Fruit fly (Drosophila melanogaster) whole organism, embryonic: ENCODE results near the gene CG42399.

Experiments used
- Abd-B ChIP-seq: fragments of 200-800 bp; sonication (Bioruptor generic); optimal IDR thresholded peaks from 2 replicates; lab custom pipeline; 2018; ENCODE audit warnings: missing biosample characterization, mild to moderate bottlenecking, missing genetic modification characterization, moderate library complexity
- BEAF-32 ChIP-seq: fragments of 200-800 bp; sonication (Bioruptor generic); optimal IDR thresholded peaks from 3 replicates; lab custom pipeline; 2017; ENCODE audit warnings: missing biosample characterization, missing genetic modification characterization, mild to moderate bottlenecking, moderate library complexity, missing genetic modification reagents
- Bgb ChIP-seq: fragments of 200-800 bp; sonication (Bioruptor generic); IDR thresholded peaks from 2 replicates; pipeline ENCODE4 v1.3.6; 2022; ENCODE audit warnings: missing biosample characterization, missing genetic modification characterization; ENCODE audit not compliant: partially characterized antibody
- CG10431 ChIP-seq: fragments of 200-800 bp; sonication (Bioruptor generic); optimal IDR thresholded peaks from 3 replicates; lab custom pipeline; 2018; ENCODE audit warnings: missing biosample characterization, mild to moderate bottlenecking, missing genetic modification characterization
- CG10462 ChIP-seq: fragments of 200-800 bp; sonication (Bioruptor generic); optimal IDR thresholded peaks from 2 replicates; lab custom pipeline; 2016; ENCODE audit warnings: missing biosample characterization, missing genetic modification characterization
- CG10979 ChIP-seq: fragments of 200-800 bp; sonication (Bioruptor generic); optimal IDR thresholded peaks from 2 replicates; lab custom pipeline; 2018; ENCODE audit warnings: missing biosample characterization, mild to moderate bottlenecking, missing genetic modification characterization, moderate library complexity
- CG11695 ChIP-seq: fragments of 200-800 bp; sonication (Bioruptor generic); IDR thresholded peaks from 3 replicates; pipeline ENCODE4 v1.3.6; 2022; ENCODE audit warnings: missing biosample characterization, missing genetic modification characterization
- CG13287 ChIP-seq: fragments of 200-800 bp; sonication (Bioruptor generic); IDR thresholded peaks from 2 replicates; pipeline ENCODE4 v1.3.6; 2022; ENCODE audit warnings: missing biosample characterization, missing genetic modification characterization; ENCODE audit not compliant: partially characterized antibody
- CG14014 ChIP-seq: fragments of 200-800 bp; sonication (Bioruptor generic); IDR thresholded peaks from 2 replicates; pipeline ENCODE4 v1.3.6; 2022; ENCODE audit warnings: missing biosample characterization, missing genetic modification characterization
- CG15601 ChIP-seq: fragments of 200-800 bp; sonication (Bioruptor generic); optimal IDR thresholded peaks from 3 replicates; lab custom pipeline; 2019; ENCODE audit warnings: missing biosample characterization, mild to moderate bottlenecking, missing genetic modification characterization, moderate library complexity
- CG17328 ChIP-seq: fragments of 200-800 bp; sonication (Bioruptor generic); IDR thresholded peaks from 2 replicates; pipeline ENCODE4 v1.3.6; 2022; ENCODE audit warnings: missing biosample characterization, missing genetic modification characterization
- CG17385 ChIP-seq: fragments of 200-800 bp; sonication (Bioruptor generic); optimal IDR thresholded peaks from 3 replicates; lab custom pipeline; 2018; ENCODE audit warnings: missing biosample characterization, mild to moderate bottlenecking, missing genetic modification characterization
- CG17802 ChIP-seq: fragments of 200-800 bp; sonication (Bioruptor generic); optimal IDR thresholded peaks from 2 replicates; lab custom pipeline; 2018; ENCODE audit warnings: missing biosample characterization, mild to moderate bottlenecking, missing genetic modification characterization, moderate library complexity
- CG17829 ChIP-seq: fragments of 200-800 bp; optimal IDR thresholded peaks from 2 replicates; lab custom pipeline; 2019; ENCODE audit warnings: missing biosample characterization, mild to moderate bottlenecking, missing genetic modification characterization, moderate library complexity
- CG18262 ChIP-seq: fragments of 200-800 bp; optimal IDR thresholded peaks from 3 replicates; lab custom pipeline; 2019; ENCODE audit warnings: missing biosample characterization, mild to moderate bottlenecking, missing genetic modification characterization, moderate library complexity
- CG32767 ChIP-seq: fragments of 200-800 bp; sonication (Bioruptor generic); IDR thresholded peaks from 2 replicates; pipeline ENCODE4 v1.3.6; 2022; ENCODE audit warnings: missing biosample characterization, missing genetic modification characterization
- CG4617 ChIP-seq: fragments of 200-800 bp; sonication (Bioruptor generic); optimal IDR thresholded peaks from 3 replicates; lab custom pipeline; 2016; ENCODE audit warnings: missing biosample characterization, missing genetic modification characterization, borderline replicate concordance
- CG7928 ChIP-seq: fragments of 200-800 bp; sonication (Bioruptor generic); optimal IDR thresholded peaks from 2 replicates; lab custom pipeline; 2017; ENCODE audit warnings: missing biosample characterization, mild to moderate bottlenecking, missing genetic modification characterization
- CG8281 ChIP-seq: fragments of 200-800 bp; sonication (Bioruptor generic); optimal IDR thresholded peaks from 2 replicates; lab custom pipeline; 2018; ENCODE audit warnings: missing biosample characterization, mild to moderate bottlenecking, missing genetic modification characterization, moderate library complexity
- CG8478 ChIP-seq: fragments of >200 bp; optimal IDR thresholded peaks from 2 replicates; lab custom pipeline; 2018
- CTCF ChIP-seq: fragments of 200-800 bp; sonication (Bioruptor generic); optimal IDR thresholded peaks from 2 replicates; lab custom pipeline; 2017; ENCODE audit warnings: missing biosample characterization, mild to moderate bottlenecking, missing genetic modification characterization, moderate library complexity
- CrebB ChIP-seq: fragments of 200-800 bp; sonication (Bioruptor generic); optimal IDR thresholded peaks from 3 replicates; lab custom pipeline; 2018; ENCODE audit warnings: missing biosample characterization, mild to moderate bottlenecking, missing genetic modification characterization
- Dll ChIP-seq: fragments of 200-800 bp; sonication (Bioruptor generic); IDR thresholded peaks from 4 replicates; pipeline ENCODE4 v1.3.6; 2022; ENCODE audit warnings: missing biosample characterization, missing genetic modification characterization; ENCODE audit not compliant: partially characterized antibody
- Gsc ChIP-seq: fragments of 200-800 bp; sonication (Bioruptor generic); IDR thresholded peaks from 2 replicates; pipeline ENCODE4 v1.3.6; 2022; ENCODE audit warnings: missing biosample characterization, missing genetic modification characterization
- Hr51 ChIP-seq, 2 experiments: fragments of 200-800 bp; sonication (Bioruptor generic); optimal IDR thresholded peaks; 2 replicates in 1 of 2; 3 replicates in 1 of 2; lab custom pipeline; 2016 to 2018; ENCODE audit warnings: missing biosample characterization in 2 of 2, missing genetic modification characterization in 2 of 2, mild to moderate bottlenecking in 1 of 2, moderate library complexity in 1 of 2
- NFAT ChIP-seq: fragments of 200-800 bp; sonication (Bioruptor generic); IDR thresholded peaks from 2 replicates; pipeline ENCODE4 v1.3.6; 2022; ENCODE audit warnings: missing biosample characterization, missing genetic modification characterization
- PHDP ChIP-seq: fragments of 200-800 bp; sonication (Bioruptor generic); optimal IDR thresholded peaks from 3 replicates; lab custom pipeline; 2018; ENCODE audit warnings: missing biosample characterization, mild to moderate bottlenecking, missing genetic modification characterization, moderate library complexity
- Pdp1 ChIP-seq, 2 experiments: fragments of 200-800 bp; sonication (Bioruptor generic); optimal IDR thresholded peaks; 3 replicates each; lab custom pipeline; 2016; ENCODE audit warnings: missing biosample characterization in 2 of 2, missing genetic modification characterization in 2 of 2, mild to moderate bottlenecking in 1 of 2, moderate library complexity in 1 of 2
- Scr ChIP-seq: fragments of 200-800 bp; sonication (Bioruptor generic); IDR thresholded peaks from 2 replicates; pipeline ENCODE4 v1.3.6; 2022; ENCODE audit warnings: missing biosample characterization, missing genetic modification characterization; ENCODE audit not compliant: partially characterized antibody
- ato ChIP-seq: fragments of 200-800 bp; sonication (Bioruptor generic); IDR thresholded peaks from 2 replicates; pipeline ENCODE4 v1.3.6; 2022; ENCODE audit warnings: missing biosample characterization, missing genetic modification characterization; ENCODE audit not compliant: partially characterized antibody
- crc ChIP-seq: fragments of 200-800 bp; sonication (Bioruptor generic); optimal IDR thresholded peaks from 2 replicates; lab custom pipeline; 2016; ENCODE audit warnings: missing biosample characterization, missing genetic modification characterization
- disco-r ChIP-seq: fragments of 200-800 bp; sonication (Bioruptor generic); optimal IDR thresholded peaks from 2 replicates; lab custom pipeline; 2016; ENCODE audit warnings: missing biosample characterization, missing genetic modification characterization
- emc ChIP-seq: fragments of 200-800 bp; sonication (Bioruptor generic); optimal IDR thresholded peaks from 2 replicates; lab custom pipeline; 2016; ENCODE audit warnings: missing biosample characterization, missing genetic modification characterization
- fd64A ChIP-seq: fragments of 200-800 bp; sonication (Bioruptor generic); optimal IDR thresholded peaks from 3 replicates; lab custom pipeline; 2018; ENCODE audit warnings: missing biosample characterization, mild to moderate bottlenecking, missing genetic modification characterization
- kah ChIP-seq: fragments of 200-800 bp; sonication (Bioruptor generic); optimal IDR thresholded peaks from 2 replicates; lab custom pipeline; 2018; ENCODE audit warnings: missing biosample characterization, mild to moderate bottlenecking, missing genetic modification characterization
- klu ChIP-seq: fragments of 200-800 bp; sonication (Bioruptor generic); IDR thresholded peaks from 2 replicates; pipeline ENCODE4 v1.3.6; 2022; ENCODE audit warnings: missing biosample characterization, missing genetic modification characterization
- lab ChIP-seq: fragments of 200-800 bp; sonication (Bioruptor generic); optimal IDR thresholded peaks from 3 replicates; lab custom pipeline; 2017; ENCODE audit warnings: missing biosample characterization, missing genetic modification characterization, mild to moderate bottlenecking, moderate library complexity, missing genetic modification reagents
- mam ChIP-seq: fragments of 200-800 bp; sonication (Bioruptor generic); optimal IDR thresholded peaks from 3 replicates; lab custom pipeline; 2016; ENCODE audit warnings: missing biosample characterization, missing genetic modification characterization
- nom ChIP-seq: fragments of 200-800 bp; sonication (Bioruptor generic); optimal IDR thresholded peaks from 2 replicates; lab custom pipeline; 2017; ENCODE audit warnings: missing biosample characterization, missing genetic modification characterization, mild to moderate bottlenecking, moderate library complexity, missing genetic modification reagents
- pb ChIP-seq: fragments of 200-800 bp; sonication (Bioruptor generic); optimal IDR thresholded peaks from 3 replicates; lab custom pipeline; 2016; ENCODE audit warnings: missing biosample characterization, missing genetic modification characterization
- peb ChIP-seq: fragments of 200-800 bp; sonication (Bioruptor generic); IDR thresholded peaks from 2 replicates; pipeline ENCODE4 v1.3.6; 2022; ENCODE audit warnings: missing biosample characterization, missing genetic modification characterization
- pho ChIP-seq: fragments of 200-800 bp; sonication (Bioruptor generic); optimal IDR thresholded peaks from 2 replicates; lab custom pipeline; 2016; ENCODE audit warnings: missing biosample characterization, missing genetic modification characterization
- pzg ChIP-seq: fragments of 200-800 bp; sonication (Bioruptor generic); optimal IDR thresholded peaks from 3 replicates; lab custom pipeline; 2018; ENCODE audit warnings: missing biosample characterization, mild to moderate bottlenecking, missing genetic modification characterization, moderate library complexity
- ro ChIP-seq: fragments of 200-800 bp; sonication (Bioruptor generic); IDR thresholded peaks from 2 replicates; pipeline ENCODE4 v1.3.6; 2022; ENCODE audit warnings: missing biosample characterization, missing genetic modification characterization
- scrt ChIP-seq: fragments of 200-800 bp; sonication (Bioruptor generic); optimal IDR thresholded peaks from 2 replicates; lab custom pipeline; 2018; ENCODE audit warnings: missing biosample characterization, mild to moderate bottlenecking, missing genetic modification characterization, moderate library complexity
- sens ChIP-seq: fragments of 200-800 bp; sonication (Bioruptor generic); peaks from one replicate; lab custom pipeline; 2016; ENCODE audit warnings: missing biosample characterization, missing genetic modification characterization
- sisA ChIP-seq: fragments of 200-800 bp; sonication (Bioruptor generic); IDR thresholded peaks from 2 replicates; pipeline ENCODE4 v1.3.6; 2022; ENCODE audit warnings: missing biosample characterization, missing genetic modification characterization
- stc ChIP-seq: fragments of 200-800 bp; sonication (Bioruptor generic); IDR thresholded peaks from 2 replicates; pipeline ENCODE4 v1.3.6; 2022; ENCODE audit warnings: missing biosample characterization, missing genetic modification characterization
- sug ChIP-seq: fragments of 200-800 bp; optimal IDR thresholded peaks from 2 replicates; lab custom pipeline; 2019; ENCODE audit warnings: missing biosample characterization, mild to moderate bottlenecking, missing genetic modification characterization, moderate library complexity
- tx ChIP-seq: fragments of 200-800 bp; sonication (Bioruptor generic); optimal IDR thresholded peaks from 2 replicates; lab custom pipeline; 2016; ENCODE audit warnings: missing biosample characterization, missing genetic modification characterization

CG42399 gene

DNA sequence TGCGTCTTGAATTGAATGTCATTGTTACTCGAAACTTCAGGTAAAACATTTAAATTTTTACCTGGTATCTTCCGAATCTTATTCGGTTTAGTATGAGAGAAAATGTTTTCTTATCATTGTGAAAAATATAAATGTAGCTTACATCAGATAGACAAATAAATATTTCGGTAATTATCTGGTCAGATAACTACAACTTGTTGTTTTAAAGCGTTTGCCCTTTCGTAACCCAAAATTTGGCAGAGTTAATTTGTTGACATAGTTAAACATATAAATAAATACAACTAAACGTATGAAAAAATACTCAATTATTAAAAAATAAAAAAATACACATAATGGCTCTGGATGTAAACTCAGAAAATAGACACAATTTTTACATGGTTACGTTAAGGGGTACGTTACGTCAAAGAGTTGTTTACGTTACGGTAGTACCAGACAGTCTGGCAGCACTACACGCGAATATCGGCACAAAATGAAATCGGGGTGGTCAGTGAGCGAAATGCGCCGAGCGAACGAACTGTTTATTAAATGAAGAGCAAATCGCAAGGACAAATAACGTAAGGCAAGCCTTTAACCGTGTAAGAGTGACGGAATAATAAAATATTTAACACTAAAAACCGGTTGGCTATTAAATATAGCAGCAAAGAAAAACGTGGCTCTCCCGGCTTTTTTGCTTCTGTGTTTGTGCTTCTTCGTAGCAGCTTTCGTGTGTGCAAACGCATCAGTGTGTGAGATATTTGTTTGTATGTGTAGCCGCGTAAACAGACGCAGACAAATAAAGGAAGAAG lies 29.5 kb upstream of the CG42399 start (continued):
- TF ChIP-seq CG10979 (no peak), CTCF (GFP tag; lab: Kevin White, UChicago) (peak; percentile 43), ato (peak; percentile 20; the same call in 1 of the 2 replicates), CG13287 (GFP tag; lab: Robert Waterston, UW) (peak; percentile 72), sens (GFP tag; lab: Kevin White, UChicago) (peak; percentile 31), mam (GFP tag; lab: Kevin White, UChicago) (no peak), Hr51 (GFP tag; optimal IDR thresholded peaks at IDR 0.05; lab: Kevin White, UChicago) (peak in 1 of 2 experiments; percentile 8), CG17385 (GFP tag; lab: Kevin White, UChicago) (no peak), fd64A (no peak), CG10431 (GFP tag; lab: Kevin White, UChicago) (no peak), ro (GFP tag; lab: Robert Waterston, UW) (no peak), NFAT (GFP tag; lab: Robert Waterston, UW) (no peak), CG8478 (lab: Kevin White, UChicago) (no peak), CG11695 (GFP tag; lab: Robert Waterston, UW) (no peak), PHDP (tag; lab: Kevin White, UChicago) (no peak), klu (GFP tag; lab: Robert Waterston, UW) (no peak), kah (no peak), Scr (GFP tag; lab: Robert Waterston, UW) (peak; percentile 57), CG17802 (tag; lab: Kevin White, UChicago) (no peak), CG4617 (no peak), Bgb (peak; percentile 60; the same call in 1 of the 2 replicates), CG18262 (tag; lab: Kevin White, UChicago) (no peak), crc (no peak), CrebB (no peak), pb (GFP tag; lab: Kevin White, UChicago) (no peak), sisA (no peak), CG7928 (GFP tag; lab: Kevin White, UChicago) (no peak), Pdp1 (GFP tag; optimal IDR thresholded peaks at IDR 0.05; lab: Kevin White, UChicago) (no peak), peb (GFP tag; lab: Robert Waterston, UW) (no peak), disco-r (GFP tag; lab: Kevin White, UChicago) (no peak), scrt (no peak), CG32767 (no peak), emc (GFP tag; lab: Kevin White, UChicago) (no peak), CG17829 (tag; lab: Kevin White, UChicago) (no peak), BEAF-32 (GFP tag; lab: Kevin White, UChicago) (peak; percentile 58), CG10462 (no peak), Abd-B (no peak), Gsc (GFP tag; lab: Robert Waterston, UW) (no peak), pzg (peak; percentile 41), nom (GFP tag; lab: Kevin White, UChicago) (peak; percentile 90), tx (no peak), CG15601 (tag; lab: Kevin White, UChicago) (no peak), lab (GFP tag; lab: Kevin White, UChicago) (no peak), stc (no peak), CG17328 (GFP tag; lab: Robert Waterston, UW) (no peak), CG14014 (GFP tag; lab: Robert Waterston, UW) (no peak), sug (tag; lab: Kevin White, UChicago) (no peak), Dll (peak; percentile 53; the same call in 3 of the 4 replicates), pho (GFP tag; lab: Kevin White, UChicago) (no peak), CG8281 (no peak)
